Worm (Caenorhabditis elegans) whole organism, early embryonic: ENCODE results near the gene abce-1.

Experiments used
- aly-1 ChIP-seq: sonication (generic microtip); optimal IDR thresholded peaks from 2 replicates; lab custom pipeline; 2016; ENCODE audit warnings: missing genetic modification characterization, missing compliant biosample characterization
- ama-1 ChIP-seq: fragments of 150-350 bp; optimal IDR thresholded peaks from 2 replicates; lab custom pipeline; 2014
- ceh-36 ChIP-seq: sonication (generic microtip); optimal IDR thresholded peaks from 2 replicates; lab custom pipeline; 2016; ENCODE audit warnings: missing genetic modification characterization, inconsistent platforms, missing compliant biosample characterization
- ets-7 ChIP-seq: sonication (generic microtip); optimal IDR thresholded peaks from 2 replicates; lab custom pipeline; 2016; ENCODE audit warnings: missing genotype, missing genetic modification characterization, missing compliant biosample characterization
- hnd-1 ChIP-seq: sonication (generic microtip); optimal IDR thresholded peaks from 2 replicates; lab custom pipeline; 2016; ENCODE audit warnings: missing genetic modification characterization, missing compliant biosample characterization
- sea-1 ChIP-seq: fragments of 200-800 bp; sonication (Bioruptor generic); conservative IDR thresholded peaks from 2 replicates; pipeline ENCODE4 v1.3.6; 2022; ENCODE audit warnings: missing genetic modification characterization, missing compliant biosample characterization

- TF ChIP-seq aly-1 (tag; lab: Kevin White, UChicago) (no peak), ama-1 (lab: Kevin White, UChicago) (no peak), ceh-36 (tag; lab: Kevin White, UChicago) (no peak), ets-7 (no peak), hnd-1 (tag; lab: Kevin White, UChicago) (no peak), sea-1 (GFP tag; lab: Robert Waterston, UW) (no peak)
These were observed 30.2 kb upstream of the abce-1 start for ce11 chrIII:13123440-13123839.
